Worm (Caenorhabditis elegans) whole organism, L1 larva: Measurements from ENCODE around the gene T07H3.8.

Source experiments
- ceh-82 ChIP-seq, 3 experiments: fragments of 150-350 bp in 1 of 3; sonication (generic microtip) in 2 of 3; optimal IDR thresholded peaks; 2 replicates each; lab custom pipeline; 2014 to 2017; ENCODE audit warnings: missing biosample characterization in 3 of 3, missing genetic modification characterization in 3 of 3
- fos-1 ChIP-seq: fragments of 150-350 bp; optimal IDR thresholded peaks from 2 replicates; lab custom pipeline; 2014; ENCODE audit warnings: missing biosample characterization, missing genetic modification characterization
- jun-1 ChIP-seq: fragments of 150-350 bp; optimal IDR thresholded peaks from 2 replicates; lab custom pipeline; 2014; ENCODE audit warnings: missing biosample characterization, missing genetic modification reagents, missing genetic modification characterization
- lin-39 ChIP-seq: fragments of 150-350 bp; optimal IDR thresholded peaks from 2 replicates; lab custom pipeline; 2014; ENCODE audit warnings: missing biosample characterization, missing genetic modification reagents, missing genetic modification characterization
- lsy-2 ChIP-seq, 2 experiments: fragments of 150-350 bp; optimal IDR thresholded peaks; 2 replicates each; lab custom pipeline; 2014; ENCODE audit warnings: missing biosample characterization in 2 of 2, missing genetic modification characterization in 2 of 2
- mdl-1 ChIP-seq, 2 experiments: fragments of 150-350 bp; optimal IDR thresholded peaks; 2 replicates each; lab custom pipeline; 2014 to 2017; ENCODE audit warnings: missing biosample characterization in 2 of 2, missing genetic modification characterization in 2 of 2, inconsistent platforms in 1 of 2
- nhr-28 ChIP-seq: fragments of 150-350 bp; optimal IDR thresholded peaks from 2 replicates; lab custom pipeline; 2014; ENCODE audit warnings: missing biosample characterization, missing genetic modification characterization
- nhr-84 ChIP-seq: sonication (generic microtip); optimal IDR thresholded peaks from 2 replicates; lab custom pipeline; 2017; ENCODE audit warnings: missing biosample characterization, missing genetic modification characterization
- sptf-1 ChIP-seq: fragments of 150-350 bp; optimal IDR thresholded peaks from 2 replicates; lab custom pipeline; 2014; ENCODE audit warnings: missing biosample characterization, missing genetic modification characterization
- unc-130 ChIP-seq: fragments of 150-350 bp; optimal IDR thresholded peaks from 2 replicates; lab custom pipeline; 2017; ENCODE audit warnings: missing biosample characterization, missing genetic modification characterization, inconsistent platforms
- zag-1 ChIP-seq: fragments of 150-350 bp; optimal IDR thresholded peaks from 2 replicates; lab custom pipeline; 2014; ENCODE audit warnings: missing biosample characterization, missing genetic modification characterization
- ztf-4 ChIP-seq: fragments of 150-350 bp; optimal IDR thresholded peaks from 2 replicates; lab custom pipeline; 2014; ENCODE audit warnings: missing biosample characterization, missing genetic modification characterization

ce11 chrII:1568214-1568613, 18.2 kb upstream of the T07H3.8 start, which contains the start of gene fbxb-49:
- TF ChIP-seq fos-1 (tag; lab: Kevin White, UChicago), result no peak
- TF ChIP-seq jun-1 (tag; lab: Kevin White, UChicago), result no peak
- no peak for TF ChIP-seq nhr-28 (tag; lab: Kevin White, UChicago)
- no peak for TF ChIP-seq lsy-2 (tag; optimal IDR thresholded peaks at IDR 0.05; lab: Kevin White, UChicago)
- no peak for TF ChIP-seq zag-1 (tag; lab: Kevin White, UChicago)
- no peak for TF ChIP-seq sptf-1
- no peak for TF ChIP-seq unc-130 (tag; lab: Kevin White, UChicago)
- TF ChIP-seq nhr-84, result no peak
- no peak for TF ChIP-seq ztf-4 (tag; lab: Kevin White, UChicago)
- TF ChIP-seq mdl-1 (tag; optimal IDR thresholded peaks at IDR 0.05; lab: Kevin White, UChicago), result no peak
- no peak for TF ChIP-seq ceh-82 (tag; optimal IDR thresholded peaks at IDR 0.05; lab: Kevin White, UChicago)
- TF ChIP-seq lin-39 (tag; lab: Kevin White, UChicago), result no peak
